Fruit fly (Drosophila melanogaster) whole organism, pupa: ENCODE results near the gene Smyd4-2.

ENCODE experiments used
- CG10348 ChIP-seq: fragments of 200-800 bp; sonication (Bioruptor generic); IDR thresholded peaks from 2 replicates; pipeline ENCODE4 v1.3.6; 2022; ENCODE audit warnings: missing biosample characterization, missing genetic modification characterization
- CG12605 ChIP-seq: fragments of 200-800 bp; sonication (Bioruptor generic); IDR thresholded peaks from 2 replicates; pipeline ENCODE4 v1.3.6; 2022; ENCODE audit warnings: missing biosample characterization, missing genetic modification characterization
- CG13204 ChIP-seq: fragments of 200-800 bp; sonication (Bioruptor generic); optimal IDR thresholded peaks from 2 replicates; lab custom pipeline; 2018; ENCODE audit warnings: missing biosample characterization, mild to moderate bottlenecking, missing genetic modification characterization, moderate library complexity
- CG14655 ChIP-seq: fragments of 200-800 bp; sonication (Bioruptor generic); optimal IDR thresholded peaks from 3 replicates; lab custom pipeline; 2017; ENCODE audit warnings: mild to moderate bottlenecking, missing biosample characterization, missing genetic modification reagents, missing genetic modification characterization
- CG15710 ChIP-seq: fragments of 200-800 bp; sonication (Bioruptor generic); optimal IDR thresholded peaks from 2 replicates; lab custom pipeline; 2018; ENCODE audit warnings: missing biosample characterization, mild to moderate bottlenecking, missing genetic modification characterization, moderate library complexity
- CG17806 ChIP-seq: fragments of 200-800 bp; sonication (Bioruptor generic); optimal IDR thresholded peaks from 2 replicates; lab custom pipeline; 2018; ENCODE audit warnings: missing biosample characterization, mild to moderate bottlenecking, missing genetic modification characterization, moderate library complexity
- CG32121 ChIP-seq: fragments of 200-800 bp; sonication (Bioruptor generic); IDR thresholded peaks from 2 replicates; pipeline ENCODE4 v1.3.6; 2022; ENCODE audit warnings: missing biosample characterization, missing genetic modification characterization
- CG34367 ChIP-seq: fragments of 200-800 bp; sonication (Bioruptor generic); optimal IDR thresholded peaks from 2 replicates; lab custom pipeline; 2018; ENCODE audit warnings: missing biosample characterization, mild to moderate bottlenecking, missing genetic modification characterization
- CG4496 ChIP-seq: fragments of 200-800 bp; sonication (Bioruptor generic); IDR thresholded peaks from 3 replicates; pipeline ENCODE4 v1.3.6; 2022; ENCODE audit warnings: missing biosample characterization, missing genetic modification characterization
- CG8159 ChIP-seq: fragments of 200-800 bp; sonication (Bioruptor generic); optimal IDR thresholded peaks from 3 replicates; lab custom pipeline; 2018; ENCODE audit warnings: missing biosample characterization, mild to moderate bottlenecking, missing genetic modification characterization, moderate library complexity
- CG8301 ChIP-seq: fragments of 200-800 bp; sonication (Bioruptor generic); optimal IDR thresholded peaks from 2 replicates; lab custom pipeline; 2018; ENCODE audit warnings: missing biosample characterization, mild to moderate bottlenecking, missing genetic modification characterization
- CG9948 ChIP-seq: fragments of 200-800 bp; sonication (Bioruptor generic); optimal IDR thresholded peaks from 2 replicates; lab custom pipeline; 2018; ENCODE audit warnings: missing biosample characterization, mild to moderate bottlenecking, missing genetic modification characterization, moderate library complexity
- D1 ChIP-seq: fragments of 200-800 bp; sonication (Bioruptor generic); optimal IDR thresholded peaks from 2 replicates; lab custom pipeline; 2018; ENCODE audit warnings: missing biosample characterization, mild to moderate bottlenecking, missing genetic modification characterization, moderate library complexity
- EcR ChIP-seq: fragments of 200-800 bp; sonication (Bioruptor generic); optimal IDR thresholded peaks from 3 replicates; lab custom pipeline; 2019; ENCODE audit warnings: missing biosample characterization, missing genetic modification characterization, mild to moderate bottlenecking, moderate library complexity, missing genetic modification reagents
- Ets98B ChIP-seq: fragments of 200-800 bp; sonication (Bioruptor generic); IDR thresholded peaks from 2 replicates; pipeline ENCODE4 v1.3.6; 2022; ENCODE audit warnings: missing biosample characterization, missing genetic modification characterization
- Pif1A ChIP-seq: fragments of 200-800 bp; sonication (Bioruptor generic); optimal IDR thresholded peaks from 3 replicates; lab custom pipeline; 2016; ENCODE audit warnings: missing biosample characterization, missing genetic modification characterization
- Pif1B ChIP-seq: fragments of 200-800 bp; sonication (Bioruptor generic); optimal IDR thresholded peaks from 3 replicates; lab custom pipeline; 2016; ENCODE audit warnings: missing biosample characterization, missing genetic modification characterization
- Snoo ChIP-seq: fragments of 200-800 bp; sonication (Bioruptor generic); optimal IDR thresholded peaks from 3 replicates; lab custom pipeline; 2017; ENCODE audit warnings: missing biosample characterization, mild to moderate bottlenecking, missing genetic modification characterization, inconsistent platforms
- fd96Ca ChIP-seq: fragments of 200-800 bp; sonication (Bioruptor generic); IDR thresholded peaks from 3 replicates; pipeline ENCODE4 v1.3.6; 2022; ENCODE audit warnings: missing biosample characterization, missing genetic modification characterization
- gl ChIP-seq: fragments of 200-800 bp; sonication (Bioruptor generic); optimal IDR thresholded peaks from 2 replicates; lab custom pipeline; 2018; ENCODE audit warnings: missing biosample characterization, mild to moderate bottlenecking, missing genetic modification characterization
- rn ChIP-seq: fragments of 200-800 bp; sonication (Bioruptor generic); IDR thresholded peaks from 2 replicates; pipeline ENCODE4 v1.3.6; 2022; ENCODE audit warnings: missing biosample characterization, missing genetic modification characterization

Smyd4-2 gene

dm6 chr3L:12410472-12411213 lies 8.9 kb upstream of the Smyd4-2 start:
- TF ChIP-seq CG34367 (tag; lab: Kevin White, UChicago), result no peak
- TF ChIP-seq D1 (tag; lab: Kevin White, UChicago), result no peak
- no peak for TF ChIP-seq Ets98B
- TF ChIP-seq CG8301 (tag; lab: Kevin White, UChicago), result peak; percentile 32
- peak; percentile 77 for TF ChIP-seq Pif1A
- peak; percentile 47 for TF ChIP-seq CG17806 (tag; lab: Kevin White, UChicago)
- TF ChIP-seq fd96Ca (GFP tag; lab: Robert Waterston, UW), result no peak
- TF ChIP-seq CG32121 (GFP tag; lab: Robert Waterston, UW), result no peak
- no peak for TF ChIP-seq CG14655 (GFP tag; lab: Kevin White, UChicago)
- peak; percentile 75 for TF ChIP-seq CG8159 (tag; lab: Kevin White, UChicago)
- TF ChIP-seq CG13204, result no peak
- TF ChIP-seq CG15710 (tag; lab: Kevin White, UChicago), result peak; percentile 64
- no peak for TF ChIP-seq CG10348
- TF ChIP-seq gl, result no peak
- TF ChIP-seq EcR (GFP tag; lab: Kevin White, UChicago), result peak; percentile 74
- peak; percentile 49 for TF ChIP-seq CG9948
- no peak for TF ChIP-seq rn (GFP tag; lab: Robert Waterston, UW)
- TF ChIP-seq Snoo (tag; lab: Kevin White, UChicago), result peak; percentile 60
- TF ChIP-seq CG12605, result no peak
- peak; percentile 59 for TF ChIP-seq Pif1B (GFP tag; lab: Kevin White, UChicago)
- no peak for TF ChIP-seq CG4496 (GFP tag; lab: Robert Waterston, UW)

- TF ChIP-seq EcR (GFP tag; lab: Kevin White, UChicago) (peak; percentile 39), CG8159 (tag; lab: Kevin White, UChicago) (no peak), CG4496 (GFP tag; lab: Robert Waterston, UW) (no peak)
Observed at dm6 chr3L:12409343-12410302, 7.9 kb upstream of the Smyd4-2 start.

- peak; percentile 50 for TF ChIP-seq CG8159 (tag; lab: Kevin White, UChicago)
- TF ChIP-seq CG13204, result peak; percentile 97
- TF ChIP-seq CG14655 (GFP tag; lab: Kevin White, UChicago), result peak; percentile 85
- TF ChIP-seq Ets98B, result peak; percentile 92
- peak; percentile 35 for TF ChIP-seq CG9948
- peak; percentile 98 for TF ChIP-seq gl
- TF ChIP-seq CG32121 (GFP tag; lab: Robert Waterston, UW), result peak; percentile 93
- peak; percentile 91 for TF ChIP-seq Pif1B (GFP tag; lab: Kevin White, UChicago)
- TF ChIP-seq CG34367 (tag; lab: Kevin White, UChicago), result peak; percentile 69
- peak; percentile 42 for TF ChIP-seq CG15710 (tag; lab: Kevin White, UChicago)
- peak; percentile 88 for TF ChIP-seq Snoo (tag; lab: Kevin White, UChicago)
- TF ChIP-seq CG12605, result peak; percentile 94
- TF ChIP-seq Pif1A, result peak; percentile 91
- peak; percentile 71 for TF ChIP-seq CG8301 (tag; lab: Kevin White, UChicago)
- TF ChIP-seq D1 (tag; lab: Kevin White, UChicago), result no peak
- TF ChIP-seq fd96Ca (GFP tag; lab: Robert Waterston, UW), result peak; percentile 85
- peak; percentile 96 for TF ChIP-seq CG4496 (GFP tag; lab: Robert Waterston, UW)
- peak; percentile 77 for TF ChIP-seq EcR (GFP tag; lab: Kevin White, UChicago)
- TF ChIP-seq CG17806 (tag; lab: Kevin White, UChicago), result peak; percentile 46
- TF ChIP-seq rn (GFP tag; lab: Robert Waterston, UW), result peak; percentile 46; the same call in 1 of the 2 replicates
- TF ChIP-seq CG10348, result no peak
- TF ChIP-seq, all 21 proteins: peak for 19
Observed at dm6 chr3L:12408513-12409320, 7.0 kb upstream of the Smyd4-2 start.

dm6 chr3L:12407779-12408178 lies 6.0 kb upstream of the Smyd4-2 start:
- TF ChIP-seq fd96Ca (GFP tag; lab: Robert Waterston, UW) (no peak), CG12605 (no peak), CG15710 (tag; lab: Kevin White, UChicago) (no peak), EcR (GFP tag; lab: Kevin White, UChicago) (no peak), gl (no peak), Snoo (tag; lab: Kevin White, UChicago) (no peak), CG8159 (tag; lab: Kevin White, UChicago) (no peak), rn (GFP tag; lab: Robert Waterston, UW) (no peak), CG14655 (GFP tag; lab: Kevin White, UChicago) (no peak), CG13204 (no peak), Pif1A (no peak)
